Worm (Caenorhabditis elegans): ENCODE results near the gene dhcr-24.

dhcr-24 gene

ce11 chrX:2526078-2526477 lies 37.9 kb downstream of the dhcr-24 start (continued):
- TF ChIP-seq ekl-4 (GFP tag; IDR thresholded peaks at IDR 0.05) (0 out of 2 replicates have a peak, but pooled peaks have one; percentile 22), sea-2 (GFP tag; IDR thresholded peaks at IDR 0.05) (no peak), ceh-79 (tag; optimal IDR thresholded peaks at IDR 0.05) (no peak), bed-1 (GFP tag; IDR thresholded peaks at IDR 0.05) (no peak), F57A8.1 (GFP tag; optimal IDR thresholded peaks at IDR 0.05) (no peak), aptf-3 (GFP tag; IDR thresholded peaks at IDR 0.05) (no peak), lsl-1 (GFP tag; optimal IDR thresholded peaks at IDR 0.05) (no peak), aptf-2 (GFP tag; conservative IDR thresholded peaks at IDR 0.05) (no peak), die-1 (tag; optimal IDR thresholded peaks at IDR 0.05) (peak; percentile 64), tbp1 (GFP tag; optimal IDR thresholded peaks at IDR 0.05) (peak; percentile 88), C06A6.2 (GFP tag; conservative IDR thresholded peaks at IDR 0.05) (no peak), dpff-1 (tag; optimal IDR thresholded peaks at IDR 0.05) (no peak), rec-8 (tag; optimal IDR thresholded peaks at IDR 0.05) (no peak), D2030.7 (GFP tag; IDR thresholded peaks at IDR 0.05) (peak; percentile 72), sptf-2 (GFP tag; optimal IDR thresholded peaks at IDR 0.05) (no peak), efl-1 (GFP tag; optimal IDR thresholded peaks at IDR 0.05) (no peak), nhr-90 (tag; optimal IDR thresholded peaks at IDR 0.05) (peak; percentile 38), attf-3 (GFP tag; conservative IDR thresholded peaks at IDR 0.05) (no peak), let-607 (tag; optimal IDR thresholded peaks at IDR 0.05) (no peak), mxl-1 (tag; optimal IDR thresholded peaks at IDR 0.05) (peak; percentile 29), C17E4.6 (GFP tag; IDR thresholded peaks at IDR 0.05) (no peak), ztf-18 (tag; optimal IDR thresholded peaks at IDR 0.05) (peak; percentile 45), madf-6 (GFP tag; IDR thresholded peaks at IDR 0.05) (no peak; the same call in 1 of the 2 replicates), madf-10 (tag; optimal IDR thresholded peaks at IDR 0.05) (peak; percentile 8), ama-1 (optimal IDR thresholded peaks at IDR 0.05) (no peak), ama-1 (GFP tag; optimal IDR thresholded peaks at IDR 0.05) (peak in 1 of 2 experiments; percentile 39), B0261.1 (tag; optimal IDR thresholded peaks at IDR 0.05) (peak; percentile 69), snpc-4 (GFP tag; optimal IDR thresholded peaks at IDR 0.05) (peak; percentile 31), snpc-4 (tag; optimal IDR thresholded peaks at IDR 0.05) (peak in 2 of 4 experiments; percentile 31 to 64), pbrm-1 (GFP tag; IDR thresholded peaks at IDR 0.05) (peak; percentile 62; the same call in 1 of the 2 replicates), dox-1 (GFP tag; IDR thresholded peaks at IDR 0.05) (0 out of 2 replicates have a peak, but pooled peaks have one; percentile 13), lsy-27 (tag; optimal IDR thresholded peaks at IDR 0.05; ENCODE audit: borderline replicate concordance, insufficient read depth) (no peak), rpc-1 (optimal IDR thresholded peaks at IDR 0.05) (peak; percentile 73), rpc-1 (tag; optimal IDR thresholded peaks at IDR 0.05) (peak; percentile 84), athp-1 (tag; optimal IDR thresholded peaks at IDR 0.05) (no peak), snpc-1.3 (tag; optimal IDR thresholded peaks at IDR 0.05; ENCODE audit: insufficient read depth) (peak; percentile 61), hmg-1.2 (GFP tag; IDR thresholded peaks at IDR 0.05) (peak; percentile 47)

ce11 chrX:2522658-2523057 lies 41.3 kb downstream of the dhcr-24 start:
- TF ChIP-seq cebp-2 (GFP tag; IDR thresholded peaks at IDR 0.05) (no peak), F57C9.4 (tag; optimal IDR thresholded peaks at IDR 0.05) (no peak), attf-5 (GFP tag; optimal IDR thresholded peaks at IDR 0.05) (no peak), lin-54 (GFP tag; optimal IDR thresholded peaks at IDR 0.05) (no peak), madf-6 (GFP tag; IDR thresholded peaks at IDR 0.05) (no peak), ceh-27 (GFP tag; optimal IDR thresholded peaks at IDR 0.05) (no peak), hlh-12 (tag; optimal IDR thresholded peaks at IDR 0.05) (no peak), dox-1 (GFP tag; IDR thresholded peaks at IDR 0.05) (peak; percentile 40; the same call in 1 of the 2 replicates)
